Fruit fly (Drosophila melanogaster) whole organism, prepupa: ENCODE data around the gene CG5245.

Source experiments
- Blimp-1 ChIP-seq: fragments of 200-800 bp; sonication (Bioruptor generic); optimal IDR thresholded peaks from 3 replicates; lab custom pipeline; 2017; ENCODE audit warnings: missing biosample characterization, missing genetic modification characterization, mild to moderate bottlenecking, moderate library complexity, missing genetic modification reagents
- CG11294 ChIP-seq: fragments of 200-800 bp; sonication (Bioruptor generic); IDR thresholded peaks from 2 replicates; pipeline ENCODE4 v1.3.6; 2022; ENCODE audit warnings: missing biosample characterization, missing genetic modification characterization
- CG16779 ChIP-seq: fragments of 200-800 bp; sonication (Bioruptor generic); optimal IDR thresholded peaks from 3 replicates; lab custom pipeline; 2017; ENCODE audit warnings: missing biosample characterization, mild to moderate bottlenecking, missing genetic modification characterization
- CG31627 ChIP-seq: fragments of 200-800 bp; sonication (Bioruptor generic); optimal IDR thresholded peaks from 3 replicates; lab custom pipeline; 2016; ENCODE audit warnings: missing biosample characterization, missing genetic modification characterization
- CG6276 ChIP-seq: fragments of 200-800 bp; sonication (Bioruptor generic); optimal IDR thresholded peaks from 2 replicates; lab custom pipeline; 2017; ENCODE audit warnings: missing biosample characterization, mild to moderate bottlenecking, missing genetic modification characterization
- CG6808 ChIP-seq: fragments of 200-800 bp; sonication (Bioruptor generic); optimal IDR thresholded peaks from 3 replicates; lab custom pipeline; 2017; ENCODE audit warnings: missing biosample characterization, missing genetic modification characterization, mild to moderate bottlenecking, moderate library complexity, missing genetic modification reagents
- CG9139 ChIP-seq: fragments of 200-800 bp; sonication (Bioruptor generic); optimal IDR thresholded peaks from 3 replicates; lab custom pipeline; 2017; ENCODE audit warnings: missing biosample characterization, mild to moderate bottlenecking, missing genetic modification characterization
- Ets96B ChIP-seq: fragments of 200-800 bp; optimal IDR thresholded peaks from 2 replicates; lab custom pipeline; 2019; ENCODE audit warnings: missing biosample characterization, mild to moderate bottlenecking, missing genetic modification characterization, moderate library complexity
- Hr39 ChIP-seq: fragments of 200-800 bp; sonication (Bioruptor generic); optimal IDR thresholded peaks from 2 replicates; lab custom pipeline; 2016; ENCODE audit warnings: missing biosample characterization, missing genetic modification characterization
- Lpt ChIP-seq: fragments of 200-800 bp; sonication (Bioruptor generic); optimal IDR thresholded peaks from 3 replicates; lab custom pipeline; 2016; ENCODE audit warnings: missing biosample characterization, missing genetic modification characterization
- cyc ChIP-seq: fragments of 200-800 bp; sonication (Bioruptor generic); optimal IDR thresholded peaks from 3 replicates; lab custom pipeline; 2016; ENCODE audit warnings: missing biosample characterization, missing genetic modification characterization
- esn ChIP-seq: fragments of 200-800 bp; sonication (Bioruptor generic); optimal IDR thresholded peaks from 2 replicates; lab custom pipeline; 2016; ENCODE audit warnings: missing biosample characterization, mild to moderate bottlenecking, missing genetic modification characterization, moderate library complexity
- fkh ChIP-seq: fragments of 200-800 bp; sonication (Bioruptor generic); optimal IDR thresholded peaks from 3 replicates; lab custom pipeline; 2017; ENCODE audit warnings: missing biosample characterization, mild to moderate bottlenecking, missing genetic modification characterization, moderate library complexity

- TF ChIP-seq Blimp-1 (GFP tag; lab: Kevin White, UChicago): no peak
- TF ChIP-seq Lpt (GFP tag; lab: Kevin White, UChicago): no peak
- TF ChIP-seq Ets96B (tag; lab: Kevin White, UChicago): no peak
- TF ChIP-seq CG9139 (GFP tag; lab: Kevin White, UChicago): no peak
- no peak for TF ChIP-seq CG6276 (GFP tag; lab: Kevin White, UChicago)
- TF ChIP-seq CG11294 (GFP tag; lab: Robert Waterston, UW): no peak
- TF ChIP-seq cyc (GFP tag; lab: Kevin White, UChicago): no peak
- TF ChIP-seq esn (GFP tag; lab: Kevin White, UChicago): no peak
- TF ChIP-seq CG31627 (GFP tag; lab: Kevin White, UChicago): no peak
- no peak for TF ChIP-seq CG6808 (GFP tag; lab: Kevin White, UChicago)
- no peak for TF ChIP-seq CG16779 (tag; lab: Kevin White, UChicago)
- no peak for TF ChIP-seq Hr39 (GFP tag; lab: Kevin White, UChicago)
- no peak for TF ChIP-seq fkh (GFP tag; lab: Kevin White, UChicago)
These were observed 3.1 kb upstream of the CG5245 start, which contains the start of gene NANS for dm6 chr3R:12426310-12426653.
